Fruit fly (Drosophila melanogaster) whole organism, embryonic: Measurements from ENCODE around the gene SrpRbeta.
A peak's percentile ranks its signal among the peaks of the same experiment; 100 is the strongest.

Source experiments
- Atf6 ChIP-seq: fragments of 200-800 bp; sonication (Bioruptor generic); IDR thresholded peaks from 2 replicates; pipeline ENCODE4 v1.3.6; 2022; ENCODE audit warnings: missing biosample characterization, missing genetic modification characterization
- Bteb2 ChIP-seq: fragments of 200-800 bp; sonication (Bioruptor generic); optimal IDR thresholded peaks from 2 replicates; lab custom pipeline; 2016; ENCODE audit warnings: missing biosample characterization, missing genetic modification characterization
- CG10209 ChIP-seq: fragments of 200-800 bp; sonication (Bioruptor generic); optimal IDR thresholded peaks from 3 replicates; lab custom pipeline; 2017; ENCODE audit warnings: missing biosample characterization, mild to moderate bottlenecking, missing genetic modification characterization, missing genetic modification reagents
- CG11085 ChIP-seq: fragments of 200-800 bp; sonication (Bioruptor generic); IDR thresholded peaks from 2 replicates; pipeline ENCODE4 v1.3.6; 2022; ENCODE audit warnings: missing biosample characterization, missing genetic modification characterization
- CG11456 ChIP-seq: fragments of 200-800 bp; sonication (Bioruptor generic); IDR thresholded peaks from 3 replicates; pipeline ENCODE4 v1.3.6; 2022; ENCODE audit warnings: missing biosample characterization, missing genetic modification characterization
- CG11695 ChIP-seq: fragments of 200-800 bp; sonication (Bioruptor generic); IDR thresholded peaks from 3 replicates; pipeline ENCODE4 v1.3.6; 2022; ENCODE audit warnings: missing biosample characterization, missing genetic modification characterization
- CG13624 ChIP-seq: fragments of 200-800 bp; sonication (Bioruptor generic); optimal IDR thresholded peaks from 2 replicates; lab custom pipeline; 2016; ENCODE audit warnings: missing biosample characterization, missing genetic modification characterization
- CG15479 ChIP-seq: fragments of 200-800 bp; sonication (Bioruptor generic); optimal IDR thresholded peaks from 3 replicates; lab custom pipeline; 2019; ENCODE audit warnings: missing biosample characterization, mild to moderate bottlenecking, missing genetic modification characterization, moderate library complexity
- CG15601 ChIP-seq: fragments of 200-800 bp; sonication (Bioruptor generic); optimal IDR thresholded peaks from 3 replicates; lab custom pipeline; 2019; ENCODE audit warnings: missing biosample characterization, mild to moderate bottlenecking, missing genetic modification characterization, moderate library complexity
- CG17361 ChIP-seq: fragments of 200-800 bp; sonication (Bioruptor generic); IDR thresholded peaks from 3 replicates; pipeline ENCODE4 v1.3.6; 2022; ENCODE audit warnings: missing biosample characterization, missing genetic modification characterization
- CG17612 ChIP-seq: fragments of 200-800 bp; sonication (Bioruptor generic); IDR thresholded peaks from 2 replicates; pipeline ENCODE4 v1.3.6; 2022; ENCODE audit warnings: missing biosample characterization, missing genetic modification characterization
- CG18619 ChIP-seq: fragments of 200-800 bp; sonication (Bioruptor generic); optimal IDR thresholded peaks from 3 replicates; lab custom pipeline; 2017; ENCODE audit warnings: missing biosample characterization, mild to moderate bottlenecking, missing genetic modification characterization
- CG2199 ChIP-seq: fragments of 200-800 bp; sonication (Bioruptor generic); IDR thresholded peaks from 3 replicates; pipeline ENCODE4 v1.3.6; 2022; ENCODE audit warnings: missing biosample characterization, missing genetic modification characterization
- CG30403 ChIP-seq: fragments of 200-800 bp; sonication (Bioruptor generic); optimal IDR thresholded peaks from 3 replicates; lab custom pipeline; 2016; ENCODE audit warnings: missing biosample characterization, missing genetic modification characterization
- CG31388 ChIP-seq: fragments of 200-800 bp; sonication (Bioruptor generic); optimal IDR thresholded peaks from 2 replicates; lab custom pipeline; 2016; ENCODE audit warnings: missing biosample characterization, missing genetic modification characterization
- CG3163 ChIP-seq: fragments of 200-800 bp; sonication (Bioruptor generic); optimal IDR thresholded peaks from 3 replicates; lab custom pipeline; 2016; ENCODE audit warnings: missing biosample characterization, missing genetic modification characterization
- CG4360 ChIP-seq: fragments of 200-800 bp; sonication (Bioruptor generic); IDR thresholded peaks from 2 replicates; pipeline ENCODE4 v1.3.6; 2022; ENCODE audit warnings: missing biosample characterization, missing genetic modification characterization
- CG4730 ChIP-seq: fragments of 200-800 bp; sonication (Bioruptor generic); IDR thresholded peaks from 2 replicates; pipeline ENCODE4 v1.3.6; 2022; ENCODE audit warnings: missing biosample characterization, missing genetic modification characterization
- CG4820 ChIP-seq: fragments of 200-800 bp; sonication (Bioruptor generic); optimal IDR thresholded peaks from 3 replicates; lab custom pipeline; 2016; ENCODE audit warnings: missing biosample characterization, missing genetic modification characterization
- CG6689 ChIP-seq: fragments of 200-800 bp; sonication (Bioruptor generic); IDR thresholded peaks from 2 replicates; pipeline ENCODE4 v1.3.6; 2022; ENCODE audit warnings: missing biosample characterization, missing genetic modification characterization
- CG7556 ChIP-seq: fragments of 200-800 bp; sonication (Bioruptor generic); optimal IDR thresholded peaks from 2 replicates; lab custom pipeline; 2017; ENCODE audit warnings: missing biosample characterization, mild to moderate bottlenecking, missing genetic modification characterization
- CG9727 ChIP-seq: fragments of 200-800 bp; sonication (Bioruptor generic); optimal IDR thresholded peaks from 3 replicates; lab custom pipeline; 2017; ENCODE audit warnings: missing biosample characterization, mild to moderate bottlenecking, missing genetic modification characterization
- CrebB ChIP-seq: fragments of 200-800 bp; sonication (Bioruptor generic); optimal IDR thresholded peaks from 3 replicates; lab custom pipeline; 2018; ENCODE audit warnings: missing biosample characterization, mild to moderate bottlenecking, missing genetic modification characterization
- Dad ChIP-seq: fragments of 200-800 bp; sonication (Bioruptor generic); optimal IDR thresholded peaks from 3 replicates; lab custom pipeline; 2016; ENCODE audit warnings: missing biosample characterization, missing genetic modification characterization
- Dp ChIP-seq: fragments of 200-800 bp; sonication (Bioruptor generic); optimal IDR thresholded peaks from 2 replicates; lab custom pipeline; 2018; ENCODE audit warnings: missing biosample characterization, mild to moderate bottlenecking, missing genetic modification characterization, moderate library complexity
- Fer2 ChIP-seq: fragments of 200-800 bp; sonication (Bioruptor generic); optimal IDR thresholded peaks from 2 replicates; lab custom pipeline; 2018; ENCODE audit warnings: missing biosample characterization, mild to moderate bottlenecking, missing genetic modification characterization, moderate library complexity
- HmgZ ChIP-seq: fragments of 200-800 bp; sonication (Bioruptor generic); optimal IDR thresholded peaks from 2 replicates; lab custom pipeline; 2018; ENCODE audit warnings: missing biosample characterization, mild to moderate bottlenecking, missing genetic modification characterization
- MESR4 ChIP-seq: fragments of 200-800 bp; sonication (Bioruptor generic); optimal IDR thresholded peaks from 2 replicates; lab custom pipeline; 2018; ENCODE audit warnings: missing biosample characterization, mild to moderate bottlenecking, missing genetic modification characterization, moderate library complexity
- NC2α ChIP-seq: fragments of 200-800 bp; sonication (Bioruptor generic); optimal IDR thresholded peaks from 2 replicates; lab custom pipeline; 2016; ENCODE audit warnings: missing biosample characterization, missing genetic modification characterization
- NC2β ChIP-seq: fragments of 200-800 bp; sonication (Bioruptor generic); optimal IDR thresholded peaks from 2 replicates; lab custom pipeline; 2016; ENCODE audit warnings: missing biosample characterization, missing genetic modification characterization
- NFAT ChIP-seq: fragments of 200-800 bp; sonication (Bioruptor generic); IDR thresholded peaks from 2 replicates; pipeline ENCODE4 v1.3.6; 2022; ENCODE audit warnings: missing biosample characterization, missing genetic modification characterization
- Neu2 ChIP-seq: fragments of 200-800 bp; sonication (Bioruptor generic); optimal IDR thresholded peaks from 3 replicates; lab custom pipeline; 2016; ENCODE audit warnings: missing biosample characterization, missing genetic modification characterization, borderline replicate concordance
- Nf-YB ChIP-seq: fragments of 200-800 bp; sonication (Bioruptor generic); optimal IDR thresholded peaks from 3 replicates; lab custom pipeline; 2019; ENCODE audit warnings: missing biosample characterization, mild to moderate bottlenecking, missing genetic modification characterization, moderate library complexity
- Scr ChIP-seq: fragments of 200-800 bp; sonication (Bioruptor generic); IDR thresholded peaks from 2 replicates; pipeline ENCODE4 v1.3.6; 2022; ENCODE audit warnings: missing biosample characterization, missing genetic modification characterization; ENCODE audit not compliant: partially characterized antibody
- Ssrp ChIP-seq: fragments of 200-800 bp; sonication (Bioruptor generic); optimal IDR thresholded peaks from 2 replicates; lab custom pipeline; 2018; ENCODE audit warnings: missing biosample characterization, mild to moderate bottlenecking, missing genetic modification characterization, moderate library complexity
- ap ChIP-seq: fragments of 200-800 bp; sonication (Bioruptor generic); IDR thresholded peaks from 2 replicates; pipeline ENCODE4 v1.3.6; 2022; ENCODE audit warnings: missing biosample characterization, missing genetic modification characterization
- ato ChIP-seq: fragments of 200-800 bp; sonication (Bioruptor generic); IDR thresholded peaks from 2 replicates; pipeline ENCODE4 v1.3.6; 2022; ENCODE audit warnings: missing biosample characterization, missing genetic modification characterization; ENCODE audit not compliant: partially characterized antibody
- crol ChIP-seq: fragments of 200-800 bp; sonication (Bioruptor generic); IDR thresholded peaks from 2 replicates; pipeline ENCODE4 v1.3.6; 2022; ENCODE audit warnings: missing biosample characterization, missing genetic modification characterization
- fu2 ChIP-seq: fragments of 200-800 bp; sonication (Bioruptor generic); optimal IDR thresholded peaks from 2 replicates; lab custom pipeline; 2016; ENCODE audit warnings: missing biosample characterization, missing genetic modification characterization
- grn ChIP-seq: fragments of 200-800 bp; sonication (Bioruptor generic); optimal IDR thresholded peaks from 3 replicates; lab custom pipeline; 2017; ENCODE audit warnings: missing biosample characterization, missing genetic modification characterization
- hbn ChIP-seq: fragments of 200-800 bp; sonication (Bioruptor generic); IDR thresholded peaks from 2 replicates; pipeline ENCODE4 v1.3.6; 2022; ENCODE audit warnings: missing biosample characterization, missing genetic modification characterization; ENCODE audit not compliant: partially characterized antibody
- inv ChIP-seq: fragments of 200-800 bp; sonication (Bioruptor generic); IDR thresholded peaks from 2 replicates; pipeline ENCODE4 v1.3.6; 2022; ENCODE audit warnings: missing biosample characterization, missing genetic modification characterization; ENCODE audit not compliant: partially characterized antibody
- lmd ChIP-seq: fragments of 200-800 bp; sonication (Bioruptor generic); IDR thresholded peaks from 2 replicates; pipeline ENCODE4 v1.3.6; 2022; ENCODE audit warnings: missing biosample characterization, missing genetic modification characterization
- peb ChIP-seq: fragments of 200-800 bp; sonication (Bioruptor generic); IDR thresholded peaks from 2 replicates; pipeline ENCODE4 v1.3.6; 2022; ENCODE audit warnings: missing biosample characterization, missing genetic modification characterization
- pho ChIP-seq: fragments of 200-800 bp; sonication (Bioruptor generic); optimal IDR thresholded peaks from 2 replicates; lab custom pipeline; 2016; ENCODE audit warnings: missing biosample characterization, missing genetic modification characterization
- pum ChIP-seq: fragments of 200-800 bp; sonication (Bioruptor generic); optimal IDR thresholded peaks from 2 replicates; lab custom pipeline; 2016; ENCODE audit warnings: missing biosample characterization, missing genetic modification characterization
- run ChIP-seq: fragments of 200-800 bp; sonication (Bioruptor generic); optimal IDR thresholded peaks from 3 replicates; lab custom pipeline; 2018; ENCODE audit warnings: missing biosample characterization, mild to moderate bottlenecking, missing genetic modification characterization
- salm ChIP-seq: fragments of 200-800 bp; sonication (Bioruptor generic); optimal IDR thresholded peaks from 2 replicates; lab custom pipeline; 2018; ENCODE audit warnings: missing biosample characterization, mild to moderate bottlenecking, missing genetic modification characterization
- sug ChIP-seq: fragments of 200-800 bp; optimal IDR thresholded peaks from 2 replicates; lab custom pipeline; 2019; ENCODE audit warnings: missing biosample characterization, mild to moderate bottlenecking, missing genetic modification characterization, moderate library complexity
- vfl ChIP-seq: fragments of 200-800 bp; sonication (Bioruptor generic); optimal IDR thresholded peaks from 2 replicates; lab custom pipeline; 2016; ENCODE audit warnings: missing biosample characterization, missing genetic modification characterization

The SrpRbeta gene

DNA sequence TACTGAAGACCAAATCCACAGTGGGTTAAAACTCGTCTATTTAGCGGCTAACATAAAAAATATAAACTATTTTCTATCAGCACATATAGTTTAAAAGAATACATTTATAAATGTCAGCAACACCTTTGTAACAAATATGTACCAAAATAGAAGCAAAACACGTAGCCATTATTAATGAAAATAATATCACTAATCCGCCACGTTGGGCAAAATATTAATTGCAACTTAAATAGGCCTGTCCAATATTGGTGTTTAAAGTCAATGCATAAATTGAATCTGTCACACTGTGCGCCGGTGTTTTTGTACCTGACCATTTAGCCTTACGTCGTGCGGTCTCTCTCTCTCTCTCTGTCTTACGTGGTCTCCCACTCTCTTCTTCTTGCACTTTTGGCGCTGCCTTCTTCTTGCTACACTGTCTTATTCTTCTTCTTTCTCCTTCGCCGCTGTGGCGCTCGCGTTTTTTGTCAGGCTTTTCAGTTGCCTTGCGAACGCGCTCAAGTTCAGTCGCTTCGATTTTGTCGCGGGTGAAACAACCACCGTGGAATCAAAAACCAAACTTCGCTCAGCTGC, 46.0 kb upstream of the SrpRbeta start (continued):
- TF ChIP-seq CG4360 (GFP tag; lab: Robert Waterston, UW) (peak; percentile 64), Bteb2 (GFP tag; lab: Kevin White, UChicago) (peak; percentile 98), CG30403 (GFP tag; lab: Kevin White, UChicago) (peak; percentile 99), CG13624 (peak; percentile 80), CG11695 (GFP tag; lab: Robert Waterston, UW) (peak; percentile 98), pum (GFP tag; lab: Kevin White, UChicago) (peak; percentile 92), CG18619 (GFP tag; lab: Kevin White, UChicago) (peak; percentile 99), fu2 (GFP tag; lab: Kevin White, UChicago) (peak; percentile 97), NC2α (GFP tag; lab: Kevin White, UChicago) (peak; percentile 96), lmd (GFP tag; lab: Robert Waterston, UW) (peak; percentile 99), ap (GFP tag; lab: Robert Waterston, UW) (peak; percentile 95), hbn (GFP tag; lab: Robert Waterston, UW) (no peak), CrebB (peak; percentile 96), CG15479 (GFP tag; lab: Kevin White, UChicago) (no peak), CG17612 (peak; percentile 94), salm (peak; percentile 97), Ssrp (peak; percentile 99), ato (GFP tag; lab: Robert Waterston, UW) (no peak; the same call in none of the 2 replicates), Dp (GFP tag; lab: Kevin White, UChicago) (peak; percentile 30), Atf6 (GFP tag; lab: Robert Waterston, UW) (peak; percentile 98), Fer2 (tag; lab: Kevin White, UChicago) (peak; percentile 59), NFAT (GFP tag; lab: Robert Waterston, UW) (peak; percentile 94), grn (peak; percentile 71), Nf-YB (GFP tag; lab: Kevin White, UChicago) (peak; percentile 88), Dad (GFP tag; lab: Kevin White, UChicago) (peak; percentile 94), CG31388 (peak; percentile 90), HmgZ (tag; lab: Kevin White, UChicago) (peak; percentile 99), CG7556 (peak; percentile 99), CG15601 (tag; lab: Kevin White, UChicago) (peak; percentile 97), CG6689 (GFP tag; lab: Robert Waterston, UW) (peak; percentile 99), crol (peak; percentile 68), CG9727 (GFP tag; lab: Kevin White, UChicago) (peak; percentile 91), vfl (GFP tag; lab: Kevin White, UChicago) (peak; percentile 97), Neu2 (GFP tag; lab: Kevin White, UChicago) (peak; percentile 69), CG4820 (GFP tag; lab: Kevin White, UChicago) (peak; percentile 97), Scr (GFP tag; lab: Robert Waterston, UW) (peak; percentile 44), CG2199 (GFP tag; lab: Robert Waterston, UW) (peak; percentile 87), inv (peak; percentile 43; the same call in 1 of the 2 replicates), sug (tag; lab: Kevin White, UChicago) (peak; percentile 97), peb (GFP tag; lab: Robert Waterston, UW) (peak; percentile 97), run (tag; lab: Kevin White, UChicago) (peak; percentile 96), CG17361 (peak; percentile 100), CG10209 (GFP tag; lab: Kevin White, UChicago) (peak; percentile 99), NC2β (GFP tag; lab: Kevin White, UChicago) (peak; percentile 96), MESR4 (peak; percentile 56), CG11085 (GFP tag; lab: Robert Waterston, UW) (peak; percentile 94), pho (GFP tag; lab: Kevin White, UChicago) (peak; percentile 98), CG3163 (peak; percentile 88), CG4730 (GFP tag; lab: Robert Waterston, UW) (peak; percentile 97), CG11456 (GFP tag; lab: Robert Waterston, UW) (peak; percentile 98)
